Worm (Caenorhabditis elegans) whole organism, late embryonic: ENCODE measurements around the gene zip-12.

Experiments used
- C08G9.2 ChIP-seq: sonication (generic microtip); optimal IDR thresholded peaks from 2 replicates; lab custom pipeline; 2016; ENCODE audit warnings: mild to moderate bottlenecking, missing genetic modification characterization, moderate library complexity, missing compliant biosample characterization
- C38D4.7 ChIP-seq: fragments of 200-800 bp; sonication (Bioruptor generic); optimal IDR thresholded peaks from 2 replicates; lab custom pipeline; 2018; ENCODE audit warnings: mild to moderate bottlenecking, missing genetic modification characterization, moderate library complexity, missing compliant biosample characterization
- Y22D7AL.16 ChIP-seq: sonication (generic microtip); optimal IDR thresholded peaks from 2 replicates; lab custom pipeline; 2016; ENCODE audit warnings: missing genetic modification characterization, missing compliant biosample characterization
- ama-1 ChIP-seq: fragments of 150-350 bp; optimal IDR thresholded peaks from 2 replicates; lab custom pipeline; 2014
- ceh-18 ChIP-seq: sonication (generic microtip); optimal IDR thresholded peaks from 2 replicates; lab custom pipeline; 2016; ENCODE audit warnings: missing genetic modification characterization, missing compliant biosample characterization
- ceh-22 ChIP-seq: sonication (generic microtip); optimal IDR thresholded peaks from 2 replicates; lab custom pipeline; 2017; ENCODE audit warnings: missing biosample characterization, missing genetic modification characterization
- fkh-6 ChIP-seq: sonication (generic microtip); optimal IDR thresholded peaks from 2 replicates; lab custom pipeline; 2016; ENCODE audit warnings: missing genetic modification characterization, missing compliant biosample characterization
- hlh-15 ChIP-seq: sonication (generic microtip); optimal IDR thresholded peaks from 2 replicates; lab custom pipeline; 2016; ENCODE audit warnings: missing genetic modification characterization, missing compliant biosample characterization
- lin-11 ChIP-seq: fragments of 200-800 bp; sonication (Bioruptor generic); optimal IDR thresholded peaks from 2 replicates; lab custom pipeline; 2018; ENCODE audit warnings: mild to moderate bottlenecking, missing genetic modification characterization, missing compliant biosample characterization
- ref-2 ChIP-seq: sonication (generic microtip); optimal IDR thresholded peaks from 2 replicates; lab custom pipeline; 2016; ENCODE audit warnings: missing genetic modification characterization, missing compliant biosample characterization
- rnt-1 ChIP-seq: sonication (generic microtip); optimal IDR thresholded peaks from 2 replicates; lab custom pipeline; 2016; ENCODE audit warnings: missing genetic modification characterization, missing compliant biosample characterization
- unc-55 ChIP-seq: sonication (generic microtip); optimal IDR thresholded peaks from 2 replicates; lab custom pipeline; 2017; ENCODE audit warnings: missing biosample characterization, missing genetic modification reagents, missing genetic modification characterization

DNA sequence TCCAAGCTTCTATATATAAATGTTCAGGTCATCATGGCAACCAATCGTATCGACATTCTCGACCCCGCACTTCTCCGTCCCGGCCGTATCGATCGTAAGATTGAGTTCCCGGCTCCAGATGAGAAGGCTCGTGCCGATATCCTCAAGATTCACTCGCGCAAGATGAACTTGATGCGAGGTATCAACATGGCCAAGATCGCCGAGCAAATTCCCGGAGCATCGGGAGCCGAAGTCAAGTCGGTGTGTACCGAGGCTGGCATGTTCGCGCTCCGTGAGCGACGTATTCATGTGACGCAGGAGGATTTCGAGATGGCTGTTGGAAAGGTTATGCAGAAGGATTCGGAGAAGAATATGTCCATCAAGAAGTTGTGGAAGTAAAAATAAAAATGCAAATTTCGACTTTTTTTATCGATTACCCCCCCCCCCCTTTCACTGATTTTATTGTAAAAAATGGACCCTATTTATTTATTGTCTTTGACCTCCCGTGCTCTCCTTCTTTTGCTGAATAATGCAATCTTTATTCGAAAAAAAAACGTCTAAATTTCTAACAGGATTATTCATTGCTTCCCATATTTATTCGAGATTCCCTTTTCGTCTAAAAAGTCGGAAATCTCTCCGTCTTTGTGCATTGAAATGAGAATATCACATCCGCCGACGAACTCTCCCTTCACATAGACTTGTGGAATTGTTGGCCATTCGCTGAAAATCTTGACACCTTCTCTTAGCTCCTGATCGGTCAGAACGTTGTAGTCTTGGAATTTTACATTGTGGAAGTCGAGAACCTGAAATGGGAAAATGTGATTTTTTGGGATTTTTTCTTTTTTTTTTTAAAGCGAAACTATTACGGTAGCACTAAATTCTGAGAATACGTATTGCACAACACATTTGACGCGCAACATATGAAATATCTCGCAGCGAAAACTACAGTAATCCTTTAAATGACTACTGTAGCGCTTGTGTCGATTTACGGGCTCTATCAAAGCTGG lies 44.7 kb downstream of the zip-12 start:
- TF ChIP-seq Y22D7AL.16 (tag; lab: Kevin White, UChicago): no peak
- no peak for TF ChIP-seq ref-2
- no peak for TF ChIP-seq lin-11 (tag; lab: Kevin White, UChicago)
- no peak for TF ChIP-seq rnt-1
- no peak for TF ChIP-seq C38D4.7 (GFP tag; lab: Kevin White, UChicago)
- TF ChIP-seq ceh-22 (tag; lab: Kevin White, UChicago): no peak
- no peak for TF ChIP-seq ceh-18
- TF ChIP-seq unc-55 (GFP tag; lab: Kevin White, UChicago): no peak
- TF ChIP-seq fkh-6 (tag; lab: Kevin White, UChicago): no peak
- TF ChIP-seq hlh-15 (tag; lab: Kevin White, UChicago): no peak
- no peak for TF ChIP-seq C08G9.2 (tag; lab: Kevin White, UChicago)
- TF ChIP-seq ama-1 (lab: Kevin White, UChicago): no peak
